Worm (Caenorhabditis elegans): ENCODE data around the gene K03H1.9.

The K03H1.9 gene

DNA sequence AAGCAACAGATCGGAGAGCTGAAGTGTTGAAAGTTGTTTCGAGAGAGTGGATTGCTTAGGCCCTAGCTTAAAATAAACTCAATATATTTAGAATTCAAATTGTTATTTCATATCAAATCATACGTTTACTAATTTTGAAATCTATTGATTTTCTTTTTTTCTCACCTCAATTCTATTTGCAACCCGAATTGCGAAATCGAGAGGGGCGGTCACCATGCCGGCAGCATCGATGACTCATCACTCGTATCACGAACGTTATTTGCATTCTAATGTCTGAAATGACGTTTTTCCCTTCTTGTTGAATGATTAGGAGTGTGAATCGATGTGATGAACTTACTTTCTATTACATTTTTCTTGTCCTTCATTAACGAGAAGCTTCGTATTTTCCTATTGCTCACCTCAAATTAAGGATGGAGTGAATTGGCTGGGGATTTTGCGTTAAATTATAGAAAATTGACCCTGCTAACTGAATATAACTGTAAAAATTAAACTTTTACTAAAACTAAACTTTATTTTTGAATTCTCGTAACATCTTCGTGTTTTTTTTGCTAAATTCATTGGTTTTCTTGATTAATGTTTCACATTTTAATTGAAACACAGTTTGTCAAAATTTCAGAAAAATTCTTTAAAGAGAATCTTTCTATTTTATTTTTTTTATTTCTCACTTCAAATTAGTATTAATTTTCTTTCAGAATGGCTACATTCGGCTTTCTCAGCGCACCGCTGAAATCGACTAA lies 15.5 kb upstream of the K03H1.9 start, which contains the start of gene alx-1 (continued):
- TF ChIP-seq nhr-6 (tag; optimal IDR thresholded peaks at IDR 0.05) (peak; percentile 35), dmd-8 (GFP tag; IDR thresholded peaks at IDR 0.05) (no peak), tra-1 (GFP tag; IDR thresholded peaks at IDR 0.05) (no peak), dmd-9 (GFP tag; IDR thresholded peaks at IDR 0.05) (no peak), rbr-2 (tag; optimal IDR thresholded peaks at IDR 0.05) (no peak), ceh-20 (GFP tag; IDR thresholded peaks at IDR 0.05) (no peak), egl-27 (tag; optimal IDR thresholded peaks at IDR 0.05) (no peak), lir-3 (tag; optimal IDR thresholded peaks at IDR 0.05) (no peak), spr-3 (GFP tag; optimal IDR thresholded peaks at IDR 0.05) (no peak), nhr-237 (tag; optimal IDR thresholded peaks at IDR 0.05) (no peak)

DNA sequence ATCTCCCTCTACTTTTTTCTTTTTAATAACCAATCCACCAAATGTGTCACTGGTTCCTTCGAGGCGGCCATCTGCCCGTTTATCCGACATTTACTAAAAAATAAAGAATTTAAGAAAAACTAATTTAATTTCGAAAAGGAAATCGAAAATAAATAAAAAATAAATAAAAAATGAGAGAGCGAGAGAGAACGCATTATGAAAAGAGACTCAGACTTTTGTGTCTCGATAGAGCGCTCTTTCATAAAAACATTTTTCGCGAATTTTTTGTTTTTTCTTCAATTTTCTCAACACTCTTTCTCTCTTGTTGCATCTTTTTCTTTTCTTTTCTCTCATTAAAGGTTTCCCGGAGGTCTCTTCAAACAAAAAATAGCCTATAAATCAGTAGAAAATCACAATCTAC lies 14.8 kb upstream of the K03H1.9 start, which contains the start of gene mog-1:
TSS of gene mog-1 (minus strand) at position 93 of the 400 bp plus-strand sequence.
- TF ChIP-seq cey-2 (tag; optimal IDR thresholded peaks at IDR 0.05; ENCODE audit: borderline replicate concordance, insufficient read depth), result no peak
- no peak for TF ChIP-seq dve-1 (tag; optimal IDR thresholded peaks at IDR 0.05; ENCODE audit: insufficient read depth)
- no peak for TF ChIP-seq Y5F2A.4 (GFP tag; optimal IDR thresholded peaks at IDR 0.05)
- no peak for TF ChIP-seq ztf-7 (tag; optimal IDR thresholded peaks at IDR 0.05)
- TF ChIP-seq nhr-6 (tag; optimal IDR thresholded peaks at IDR 0.05), result no peak
- no peak for TF ChIP-seq daf-12 (tag; optimal IDR thresholded peaks at IDR 0.05)
- no peak for TF ChIP-seq lin-1 (GFP tag; IDR thresholded peaks at IDR 0.05)
- peak; percentile 17 for TF ChIP-seq mes-2 (tag; optimal IDR thresholded peaks at IDR 0.05; ENCODE audit: poor library complexity, severe bottlenecking)
- no peak for TF ChIP-seq jun-1 (tag; optimal IDR thresholded peaks at IDR 0.05)
- no peak for TF ChIP-seq dpl-1 (GFP tag; optimal IDR thresholded peaks at IDR 0.05)
- TF ChIP-seq Y75B8A.6 (GFP tag; IDR thresholded peaks at IDR 0.05), result no peak
- no peak for TF ChIP-seq lin-15B (tag; optimal IDR thresholded peaks at IDR 0.05)
- TF ChIP-seq lin-38 (GFP tag; IDR thresholded peaks at IDR 0.05), result peak; percentile 44
- no peak for TF ChIP-seq daf-19 (GFP tag; conservative IDR thresholded peaks at IDR 0.05)
- TF ChIP-seq hif-1 (tag; optimal IDR thresholded peaks at IDR 0.05), result no peak
- TF ChIP-seq lsy-2 (tag; optimal IDR thresholded peaks at IDR 0.05), result peak in 1 of 2 experiments; percentile 53
- no peak for TF ChIP-seq Y105C5A.15 (GFP tag; IDR thresholded peaks at IDR 0.05)
- peak; percentile 18 for TF ChIP-seq nhr-28 (tag; optimal IDR thresholded peaks at IDR 0.05)
- TF ChIP-seq pha-4 (GFP tag; IDR thresholded peaks at IDR 0.05), result no peak
- no peak for TF ChIP-seq pha-4 (tag; optimal IDR thresholded peaks at IDR 0.05)
- TF ChIP-seq lir-3 (tag; optimal IDR thresholded peaks at IDR 0.05), result no peak
- TF ChIP-seq mxl-3 (GFP tag; optimal IDR thresholded peaks at IDR 0.05), result no peak
- no peak for TF ChIP-seq set-16 (GFP tag; IDR thresholded peaks at IDR 0.05)
- TF ChIP-seq T20F7.1 (GFP tag; optimal IDR thresholded peaks at IDR 0.05), result no peak
- no peak for TF ChIP-seq madf-5 (GFP tag; IDR thresholded peaks at IDR 0.05)
- no peak for TF ChIP-seq ceh-44 (GFP tag; IDR thresholded peaks at IDR 0.05)
- TF ChIP-seq lin-13 (GFP tag; optimal IDR thresholded peaks at IDR 0.05), result no peak
- TF ChIP-seq daf-16 (GFP tag; optimal IDR thresholded peaks at IDR 0.05), result no peak
- TF ChIP-seq daf-16 (tag; optimal IDR thresholded peaks at IDR 0.05), result peak; percentile 19

ce11 chrIII:9951864-9952263 lies 10.6 kb upstream of the K03H1.9 start, which contains the start of gene K03H1.11:
Gene K03H1.11, minus strand, starts transcription at chrIII:9951964.
- peak in 1 of 2 experiments; percentile 31 for TF ChIP-seq unc-62 (GFP tag; optimal IDR thresholded peaks at IDR 0.05 in 1 of 2)
- no peak for TF ChIP-seq unc-62 (tag; optimal IDR thresholded peaks at IDR 0.05)
- no peak for TF ChIP-seq F49E8.2 (tag; optimal IDR thresholded peaks at IDR 0.05; ENCODE audit: borderline replicate concordance)

All from whole organism, L4 larva.